Worm (Caenorhabditis elegans) whole organism, late embryonic: ENCODE measurements around the gene msp-81.

Experiments
- C08G9.2 ChIP-seq: sonication (generic microtip); optimal IDR thresholded peaks from 2 replicates; lab custom pipeline; 2016; ENCODE audit warnings: mild to moderate bottlenecking, missing genetic modification characterization, moderate library complexity, missing compliant biosample characterization
- F13H6.1 ChIP-seq: sonication (generic microtip); optimal IDR thresholded peaks from 2 replicates; lab custom pipeline; 2016; ENCODE audit warnings: missing genetic modification characterization, missing compliant biosample characterization
- K02D7.2 ChIP-seq: sonication (generic microtip); optimal IDR thresholded peaks from 2 replicates; lab custom pipeline; 2017; ENCODE audit warnings: mild to moderate bottlenecking, missing genetic modification characterization, missing compliant biosample characterization
- K09A11.1 ChIP-seq: sonication (generic microtip); optimal IDR thresholded peaks from 2 replicates; lab custom pipeline; 2017; ENCODE audit warnings: antibody characterized with exemption, mild to moderate bottlenecking, missing genetic modification characterization, missing compliant biosample characterization; ENCODE audit not compliant: insufficient read depth
- T23F11.4 ChIP-seq: fragments of 200-800 bp; sonication (Bioruptor generic); optimal IDR thresholded peaks from 2 replicates; lab custom pipeline; 2018; ENCODE audit warnings: mild to moderate bottlenecking, missing genetic modification characterization, missing compliant biosample characterization
- ahr-1 ChIP-seq: sonication (generic microtip); optimal IDR thresholded peaks from 2 replicates; lab custom pipeline; 2016; ENCODE audit warnings: missing genetic modification characterization, missing compliant biosample characterization
- ceh-14 ChIP-seq: sonication (generic microtip); optimal IDR thresholded peaks from 2 replicates; lab custom pipeline; 2016; ENCODE audit warnings: missing genotype, missing genetic modification characterization, missing compliant biosample characterization
- ceh-18 ChIP-seq: sonication (generic microtip); optimal IDR thresholded peaks from 2 replicates; lab custom pipeline; 2016; ENCODE audit warnings: missing genetic modification characterization, missing compliant biosample characterization
- ceh-19 ChIP-seq: fragments of 200-800 bp; sonication (Bioruptor generic); optimal IDR thresholded peaks from 2 replicates; lab custom pipeline; 2018; ENCODE audit warnings: mild to moderate bottlenecking, missing genetic modification characterization, missing compliant biosample characterization
- ceh-2 ChIP-seq: sonication (generic microtip); optimal IDR thresholded peaks from 2 replicates; lab custom pipeline; 2016; ENCODE audit warnings: missing genotype, missing genetic modification characterization, missing compliant biosample characterization
- ceh-22 ChIP-seq: sonication (generic microtip); optimal IDR thresholded peaks from 2 replicates; lab custom pipeline; 2017; ENCODE audit warnings: missing biosample characterization, missing genetic modification characterization
- ceh-30 ChIP-seq: fragments of 150-350 bp; optimal IDR thresholded peaks from 2 replicates; lab custom pipeline; 2014; ENCODE audit warnings: missing biosample characterization, missing genetic modification characterization
- ceh-34 ChIP-seq: sonication (generic microtip); optimal IDR thresholded peaks from 2 replicates; lab custom pipeline; 2016; ENCODE audit warnings: mild to moderate bottlenecking, missing genetic modification characterization, missing compliant biosample characterization
- ceh-45 ChIP-seq: fragments of 200-800 bp; sonication (Bioruptor generic); IDR thresholded peaks from 2 replicates; pipeline ENCODE4 v1.3.6; 2022; ENCODE audit warnings: missing genetic modification reagents, missing genetic modification characterization, missing compliant biosample characterization
- ceh-6 ChIP-seq: fragments of 200-800 bp; sonication (Bioruptor generic); optimal IDR thresholded peaks from 2 replicates; lab custom pipeline; 2018; ENCODE audit warnings: mild to moderate bottlenecking, missing genetic modification characterization, missing compliant biosample characterization
- ceh-9 ChIP-seq: sonication (generic microtip); optimal IDR thresholded peaks from 2 replicates; lab custom pipeline; 2016; ENCODE audit warnings: mild to moderate bottlenecking, missing genetic modification characterization, inconsistent platforms, missing compliant biosample characterization
- dve-1 ChIP-seq: sonication (generic microtip); optimal IDR thresholded peaks from 2 replicates; lab custom pipeline; 2017; ENCODE audit warnings: antibody characterized with exemption, mild to moderate bottlenecking, missing genetic modification characterization, missing compliant biosample characterization
- elt-2 ChIP-seq: sonication (generic microtip); optimal IDR thresholded peaks from 2 replicates; lab custom pipeline; 2016; ENCODE audit warnings: missing genetic modification reagents, missing genetic modification characterization, missing compliant biosample characterization
- ets-4 ChIP-seq: sonication (generic microtip); optimal IDR thresholded peaks from 2 replicates; lab custom pipeline; 2016; ENCODE audit warnings: missing genetic modification characterization, missing compliant biosample characterization
- fax-1 ChIP-seq: sonication (generic microtip); optimal IDR thresholded peaks from 2 replicates; lab custom pipeline; 2016; ENCODE audit warnings: missing genotype, missing genetic modification characterization, missing compliant biosample characterization
- gmeb-2 ChIP-seq: sonication (generic microtip); optimal IDR thresholded peaks from 2 replicates; lab custom pipeline; 2016; ENCODE audit warnings: missing genetic modification characterization, inconsistent platforms, missing compliant biosample characterization
- hlh-13 ChIP-seq: fragments of 200-800 bp; sonication (Bioruptor generic); optimal IDR thresholded peaks from 2 replicates; lab custom pipeline; 2018; ENCODE audit warnings: mild to moderate bottlenecking, missing genetic modification characterization, missing compliant biosample characterization
- hlh-8 ChIP-seq: sonication (generic microtip); optimal IDR thresholded peaks from 2 replicates; lab custom pipeline; 2016; ENCODE audit warnings: missing genotype, missing genetic modification characterization, missing compliant biosample characterization
- nhr-232 ChIP-seq: sonication (generic microtip); optimal IDR thresholded peaks from 2 replicates; lab custom pipeline; 2016; ENCODE audit warnings: missing genetic modification characterization, missing compliant biosample characterization
- pag-3 ChIP-seq: sonication (generic microtip); optimal IDR thresholded peaks from 2 replicates; lab custom pipeline; 2016; ENCODE audit warnings: missing compliant biosample characterization, missing genetic modification characterization, borderline replicate concordance
- pha-2 ChIP-seq: sonication (generic microtip); optimal IDR thresholded peaks from 2 replicates; lab custom pipeline; 2017; ENCODE audit warnings: mild to moderate bottlenecking, missing genetic modification characterization, missing compliant biosample characterization
- pros-1 ChIP-seq: fragments of 150-350 bp; optimal IDR thresholded peaks from 2 replicates; lab custom pipeline; 2014; ENCODE audit warnings: missing biosample characterization, missing genetic modification reagents, missing genetic modification characterization
- ref-2 ChIP-seq: sonication (generic microtip); optimal IDR thresholded peaks from 2 replicates; lab custom pipeline; 2016; ENCODE audit warnings: missing genetic modification characterization, missing compliant biosample characterization
- sdc-2 ChIP-seq: sonication (generic microtip); optimal IDR thresholded peaks from 2 replicates; lab custom pipeline; 2016; ENCODE audit warnings: missing genotype, missing genetic modification characterization, missing compliant biosample characterization
- sox-2 ChIP-seq: fragments of 200-800 bp; sonication (Bioruptor generic); IDR thresholded peaks from 2 replicates; pipeline ENCODE4 v1.3.6; 2022; ENCODE audit warnings: missing genetic modification reagents, missing genetic modification characterization, missing compliant biosample characterization
- unc-86 ChIP-seq: sonication (generic microtip); optimal IDR thresholded peaks from 2 replicates; lab custom pipeline; 2016; ENCODE audit warnings: missing genetic modification characterization, missing compliant biosample characterization
- zip-5 ChIP-seq: sonication (generic microtip); optimal IDR thresholded peaks from 2 replicates; lab custom pipeline; 2016; ENCODE audit warnings: missing genetic modification characterization, missing compliant biosample characterization

The msp-81 gene

DNA sequence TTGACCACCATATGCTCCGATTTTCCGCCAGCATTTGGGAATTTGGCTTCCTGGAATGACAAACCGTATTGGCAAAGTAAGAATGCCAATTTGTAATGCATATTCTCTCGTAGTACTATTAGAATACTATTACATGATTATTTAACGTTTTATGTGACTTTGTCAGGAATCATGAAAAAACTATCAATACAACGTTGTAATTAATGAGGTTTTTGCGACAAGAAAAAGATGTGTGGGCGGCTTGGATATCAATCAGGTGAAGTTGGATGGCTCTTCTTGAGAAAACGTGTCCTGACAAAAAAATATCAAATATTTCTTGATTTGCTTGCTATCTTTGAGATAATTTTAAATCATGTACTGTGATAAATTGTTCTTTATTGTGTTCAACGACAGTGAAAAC lies 11.9 kb upstream of the msp-81 start, which contains the start of gene K07F5.7:
TSS of gene K07F5.7 (minus strand) at position 101 of the 400 bp plus-strand sequence.
- TF ChIP-seq ceh-30, result no peak
- no peak for TF ChIP-seq elt-2
- no peak for TF ChIP-seq dve-1 (tag; lab: Kevin White, UChicago)
- TF ChIP-seq ceh-45 (GFP tag; lab: Robert Waterston, UW), result no peak
- TF ChIP-seq T23F11.4 (GFP tag; lab: Kevin White, UChicago), result no peak
- TF ChIP-seq sdc-2 (tag; lab: Kevin White, UChicago), result no peak
- no peak for TF ChIP-seq ceh-18 (tag; lab: Kevin White, UChicago)
- TF ChIP-seq ref-2 (tag; lab: Kevin White, UChicago), result no peak
- no peak for TF ChIP-seq ahr-1
- TF ChIP-seq ceh-19 (GFP tag; lab: Kevin White, UChicago), result no peak
- TF ChIP-seq gmeb-2 (tag; lab: Kevin White, UChicago), result no peak
- no peak for TF ChIP-seq ets-4
- TF ChIP-seq hlh-8 (tag; lab: Kevin White, UChicago), result no peak
- no peak for TF ChIP-seq K09A11.1 (tag; lab: Kevin White, UChicago)
- no peak for TF ChIP-seq pag-3 (tag; lab: Kevin White, UChicago)
- no peak for TF ChIP-seq ceh-2 (tag; lab: Kevin White, UChicago)
- TF ChIP-seq hlh-13 (GFP tag; lab: Kevin White, UChicago), result no peak
- TF ChIP-seq unc-86 (tag; lab: Kevin White, UChicago), result no peak
- no peak for TF ChIP-seq F13H6.1

- TF ChIP-seq gmeb-2 (tag; lab: Kevin White, UChicago), result no peak
- no peak for TF ChIP-seq pros-1 (tag; lab: Kevin White, UChicago)
- TF ChIP-seq nhr-232, result no peak
- no peak for TF ChIP-seq T23F11.4 (GFP tag; lab: Kevin White, UChicago)
- TF ChIP-seq fax-1 (tag; lab: Kevin White, UChicago), result no peak
- TF ChIP-seq ceh-9 (tag; lab: Kevin White, UChicago), result no peak
- no peak for TF ChIP-seq ceh-19 (GFP tag; lab: Kevin White, UChicago)
- no peak for TF ChIP-seq sox-2 (GFP tag; lab: Robert Waterston, UW)
- TF ChIP-seq ceh-14 (tag; lab: Kevin White, UChicago), result no peak
- TF ChIP-seq ahr-1, result no peak
- no peak for TF ChIP-seq hlh-8 (tag; lab: Kevin White, UChicago)
- TF ChIP-seq F13H6.1, result no peak
These were observed 10.4 kb upstream of the msp-81 start, which contains the start of gene K07F5.6 for ce11 chrIV:9846574-9846973. Gene K07F5.6, minus strand, starts transcription at chrIV:9846674.

ce11 chrIV:9843760-9844159 lies 7.5 kb upstream of the msp-81 start, which contains the start of gene nspd-2:
Gene nspd-2, plus strand, starts transcription at chrIV:9844060.
- TF ChIP-seq hlh-13 (GFP tag; lab: Kevin White, UChicago), result no peak
- TF ChIP-seq ceh-34 (tag; lab: Kevin White, UChicago), result no peak

DNA sequence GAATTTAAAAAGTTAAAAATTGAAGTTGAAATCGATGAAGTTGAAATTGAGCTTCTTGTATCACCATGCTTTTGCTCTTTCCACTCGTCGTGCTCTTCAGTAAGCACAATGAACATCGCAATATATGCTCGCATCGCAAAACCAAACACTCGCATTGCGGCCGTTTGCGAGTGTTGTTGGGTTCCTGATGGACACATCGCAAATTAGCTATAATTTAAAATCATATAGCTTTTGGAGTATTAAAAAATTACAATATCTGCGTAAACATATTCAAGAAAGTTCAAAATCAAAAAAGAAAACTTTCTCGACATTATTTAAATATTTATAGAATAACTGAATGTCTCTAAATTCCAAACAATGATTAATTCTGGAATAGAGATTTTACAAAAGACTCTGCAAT lies 5.9 kb upstream of the msp-81 start, which contains the start of gene K07F5.17:
TSS of gene K07F5.17 (plus strand) at position 301 of the 400 bp plus-strand sequence.
- no peak for TF ChIP-seq pag-3 (tag; lab: Kevin White, UChicago)
- TF ChIP-seq pha-2 (tag; lab: Kevin White, UChicago), result no peak
- no peak for TF ChIP-seq T23F11.4 (GFP tag; lab: Kevin White, UChicago)
- TF ChIP-seq sdc-2 (tag; lab: Kevin White, UChicago), result no peak
- no peak for TF ChIP-seq ceh-30
- no peak for TF ChIP-seq ceh-22 (tag; lab: Kevin White, UChicago)
- no peak for TF ChIP-seq K02D7.2 (tag; lab: Kevin White, UChicago)
- TF ChIP-seq ets-4, result no peak
- no peak for TF ChIP-seq zip-5 (tag; lab: Kevin White, UChicago)
- no peak for TF ChIP-seq C08G9.2 (tag; lab: Kevin White, UChicago)
- TF ChIP-seq ceh-19 (GFP tag; lab: Kevin White, UChicago), result no peak
- TF ChIP-seq pros-1 (tag; lab: Kevin White, UChicago), result no peak
- no peak for TF ChIP-seq dve-1 (tag; lab: Kevin White, UChicago)
- no peak for TF ChIP-seq ceh-6 (GFP tag; lab: Kevin White, UChicago)
